Worm (Caenorhabditis elegans) whole organism, mixed stage, embryonic: ENCODE data around the gene idpp-4.

Experiments used
- bed-3 ChIP-seq: fragments of 200-800 bp; sonication (Bioruptor generic); optimal IDR thresholded peaks from 3 replicates; lab custom pipeline; 2018; ENCODE audit warnings: mild to moderate bottlenecking, missing genetic modification characterization, moderate library complexity, missing compliant biosample characterization
- blmp-1 ChIP-seq: fragments of 150-350 bp; optimal IDR thresholded peaks from 2 replicates; lab custom pipeline; 2014; ENCODE audit warnings: missing biosample characterization, missing genetic modification characterization
- ceh-83 ChIP-seq: fragments of 200-800 bp; sonication (Bioruptor generic); optimal IDR thresholded peaks from 2 replicates; lab custom pipeline; 2018; ENCODE audit warnings: mild to moderate bottlenecking, missing genetic modification characterization, missing compliant biosample characterization
- pha-4 ChIP-seq: fragments of 150-350 bp; optimal IDR thresholded peaks from 2 replicates; lab custom pipeline; 2018; ENCODE audit warnings: missing biosample characterization, missing genetic modification reagents, missing genetic modification characterization
- snpc-4 ChIP-seq: fragments of 150-350 bp; optimal IDR thresholded peaks from 2 replicates; lab custom pipeline; 2014; ENCODE audit warnings: missing biosample characterization, missing genetic modification characterization
- sptf-1 ChIP-seq: sonication (generic microtip); optimal IDR thresholded peaks from 2 replicates; lab custom pipeline; 2017; ENCODE audit warnings: mild to moderate bottlenecking, missing genetic modification characterization, moderate library complexity, missing compliant biosample characterization
- unc-62 ChIP-seq: fragments of 150-350 bp; optimal IDR thresholded peaks from 2 replicates; lab custom pipeline; 2014; ENCODE audit warnings: missing biosample characterization, missing genetic modification reagents, missing genetic modification characterization

- TF ChIP-seq bed-3 (GFP tag; lab: Kevin White, UChicago), result no peak
- TF ChIP-seq snpc-4 (tag; lab: Kevin White, UChicago), result no peak
- no peak for TF ChIP-seq sptf-1
- no peak for TF ChIP-seq blmp-1 (tag; lab: Kevin White, UChicago)
- TF ChIP-seq ceh-83 (GFP tag; lab: Kevin White, UChicago), result no peak
- no peak for TF ChIP-seq unc-62 (GFP tag; lab: Kevin White, UChicago)
- TF ChIP-seq pha-4 (tag; lab: Kevin White, UChicago), result no peak
These were observed at the start of gene idpp-4 for ce11 chrII:10321410-10321809.
